Fruit fly (Drosophila melanogaster) Kc167 (cell line): ENCODE results near the gene CG14352.

ENCODE experiments used
- Myc ChIP-seq: fragments of >200 bp; optimal IDR thresholded peaks from 2 replicates; lab custom pipeline; 2017; ENCODE audit warnings: missing external identifiers
- Sin3A ChIP-seq: fragments of >200 bp; optimal IDR thresholded peaks from 2 replicates; lab custom pipeline; 2018; ENCODE audit warnings: missing external identifiers
- h ChIP-seq: fragments of >200 bp; optimal IDR thresholded peaks from 3 replicates; lab custom pipeline; 2018; ENCODE audit warnings: missing external identifiers
- insv ChIP-seq: fragments of >200 bp; optimal IDR thresholded peaks from 3 replicates; lab custom pipeline; 2018; ENCODE audit warnings: missing external identifiers
- psq ChIP-seq: fragments of >200 bp; optimal IDR thresholded peaks from 2 replicates; lab custom pipeline; 2017; ENCODE audit warnings: missing external identifiers
- ttk ChIP-seq: sonication (Bioruptor generic); optimal IDR thresholded peaks from 2 replicates; lab custom pipeline; 2017; ENCODE audit warnings: missing external identifiers

DNA sequence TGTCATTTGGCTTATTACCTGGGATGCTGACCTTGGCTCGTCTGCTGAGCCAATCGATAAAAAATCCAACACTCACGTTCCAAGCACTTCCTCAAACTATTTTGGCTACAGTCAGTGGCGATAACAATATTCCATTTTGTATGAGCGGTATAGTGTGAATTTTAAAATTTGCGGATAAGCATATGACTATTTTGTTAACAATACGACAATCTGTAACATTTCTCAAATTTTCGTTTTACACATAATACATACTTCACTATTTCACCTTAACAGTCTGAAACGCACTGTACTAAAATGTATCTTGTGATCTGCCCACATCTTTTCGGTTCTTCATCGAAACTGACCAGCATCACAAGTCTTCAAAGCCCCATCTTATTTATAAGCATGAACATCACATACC is 32.0 kb upstream of the CG14352 start:
- no peak for TF ChIP-seq insv
- TF ChIP-seq Sin3A: no peak
- TF ChIP-seq Myc: no peak
- no peak for TF ChIP-seq psq (lab: Kevin White, UChicago)
- TF ChIP-seq h (lab: Kevin White, UChicago): no peak
- TF ChIP-seq ttk: no peak
